Worm (Caenorhabditis elegans): ENCODE data around the gene srz-11.

ce11 chrV:15156504-15156903, 6.4 kb upstream of the srz-11 start:
- TF ChIP-seq ama-1 (optimal IDR thresholded peaks at IDR 0.05) (no peak), ceh-36 (tag; optimal IDR thresholded peaks at IDR 0.05) (no peak), tbx-37 (GFP tag; conservative IDR thresholded peaks at IDR 0.05) (no peak), tra-4 (tag; optimal IDR thresholded peaks at IDR 0.05) (no peak), hmg-4 (GFP tag; optimal IDR thresholded peaks at IDR 0.05) (no peak), sea-1 (GFP tag; conservative IDR thresholded peaks at IDR 0.05) (no peak)

Measured in whole organism, early embryonic.